2 fruit fly cellular contexts compared by ENCODE assay signal in genomic region chr3R:16538862-16539437, dm6.
TF ChIP-seq lines count a peak whose summit lies in the region.

No protein-coding gene starts in this region.

- TF ChIP-seq CTCF in whole organism, embryonic (GFP tag; optimal IDR thresholded peaks at IDR 0.05; lab: Kevin White, UChicago): no peak

TF ChIP-seq in whole organism, embryonic, 481 proteins besides CTCF, POLR2A, EP300 and RAD21:
- TF ChIP-seq MTF-1 (GFP tag; optimal IDR thresholded peaks at IDR 0.05; lab: Kevin White, UChicago; ENCODE audit: borderline replicate concordance) (no peak), wor (GFP tag; IDR thresholded peaks at IDR 0.05; lab: Robert Waterston, UW) (no peak), Lim3 (GFP tag; IDR thresholded peaks at IDR 0.05; lab: Robert Waterston, UW) (no peak), Hr39 (optimal IDR thresholded peaks at IDR 0.05; lab: Kevin White, UChicago) (peak; percentile 98), HmgZ (tag; optimal IDR thresholded peaks at IDR 0.05; lab: Kevin White, UChicago) (no peak), dmrt11E (tag; optimal IDR thresholded peaks at IDR 0.05; lab: Kevin White, UChicago) (no peak), Dfd (GFP tag; optimal IDR thresholded peaks at IDR 0.05; lab: Kevin White, UChicago) (peak in 1 of 2 experiments; percentile 94), stwl (tag; optimal IDR thresholded peaks at IDR 0.05; lab: Kevin White, UChicago) (no peak), gro (GFP tag; optimal IDR thresholded peaks at IDR 0.05; lab: Kevin White, UChicago) (no peak), zen (tag; optimal IDR thresholded peaks at IDR 0.05; lab: Kevin White, UChicago) (peak; percentile 66), CG31388 (GFP tag; optimal IDR thresholded peaks at IDR 0.05; lab: Kevin White, UChicago) (no peak), prd (optimal IDR thresholded peaks at IDR 0.05; lab: Kevin White, UChicago) (no peak), prd (GFP tag; IDR thresholded peaks at IDR 0.05; lab: Robert Waterston, UW) (0 out of 3 replicates have a peak, but pooled peaks have one; percentile 8), disco-r (GFP tag; optimal IDR thresholded peaks at IDR 0.05; lab: Kevin White, UChicago) (no peak), CG2875 (GFP tag; optimal IDR thresholded peaks at IDR 0.05; lab: Kevin White, UChicago) (no peak), ase (GFP tag; IDR thresholded peaks at IDR 0.05; lab: Robert Waterston, UW) (no peak), Rfx (GFP tag; IDR thresholded peaks at IDR 0.05; lab: Robert Waterston, UW) (no peak), tgo (GFP tag; IDR thresholded peaks at IDR 0.05; lab: Robert Waterston, UW) (no peak), Oaz (GFP tag; IDR thresholded peaks at IDR 0.05; lab: Robert Waterston, UW) (no peak), z (GFP tag; IDR thresholded peaks at IDR 0.05; lab: Robert Waterston, UW) (no peak), pros (GFP tag; optimal IDR thresholded peaks at IDR 0.05; lab: Kevin White, UChicago) (no peak), CG13775 (GFP tag; optimal IDR thresholded peaks at IDR 0.05; lab: Kevin White, UChicago) (no peak), CG14441 (GFP tag; IDR thresholded peaks at IDR 0.05; lab: Robert Waterston, UW) (no peak), org-1 (GFP tag; optimal IDR thresholded peaks at IDR 0.05; lab: Kevin White, UChicago) (no peak), CG18476 (GFP tag; optimal IDR thresholded peaks at IDR 0.05; lab: Kevin White, UChicago) (no peak), CG6175 (GFP tag; IDR thresholded peaks at IDR 0.05; lab: Robert Waterston, UW) (no peak), grn (GFP tag; optimal IDR thresholded peaks at IDR 0.05; lab: Kevin White, UChicago) (no peak), CG17568 (GFP tag; optimal IDR thresholded peaks at IDR 0.05; lab: Kevin White, UChicago) (no peak), Awh (GFP tag; IDR thresholded peaks at IDR 0.05; lab: Robert Waterston, UW) (no peak), Ets65A (GFP tag; lab: Kevin White, UChicago) (peak; percentile 22)

TF ChIP-seq in whole organism, wandering third instar larva, 38 proteins besides CTCF, POLR2A, EP300 and RAD21:
- TF ChIP-seq Dfd (GFP tag; optimal IDR thresholded peaks at IDR 0.05; lab: Kevin White, UChicago) (peak; percentile 99), pan (optimal IDR thresholded peaks at IDR 0.05; lab: Kevin White, UChicago) (peak; percentile 48), CG9705 (GFP tag; optimal IDR thresholded peaks at IDR 0.05; lab: Kevin White, UChicago) (no peak)

Comparison
In these comparisons a context has a peak if more than half of its experiments do, and no peak if none do; other contexts are left out.
1. Of the 10 proteins assayed by ChIP-seq in both whole organism, embryonic and whole organism, wandering third instar larva: peak only in whole organism, embryonic: none; only in whole organism, wandering third instar larva: pan; in both: none; in neither: 8; mixed calls (peak in some experiments, not most) for 1.